Fruit fly (Drosophila melanogaster) whole organism, embryonic: Measurements from ENCODE around the gene CG12818.

Experiments
- CG10209 ChIP-seq: fragments of 200-800 bp; sonication (Bioruptor generic); optimal IDR thresholded peaks from 3 replicates; lab custom pipeline; 2017; ENCODE audit warnings: missing biosample characterization, mild to moderate bottlenecking, missing genetic modification characterization, missing genetic modification reagents
- CG10274 ChIP-seq: fragments of 200-800 bp; sonication (Bioruptor generic); optimal IDR thresholded peaks from 3 replicates; lab custom pipeline; 2017; ENCODE audit warnings: missing biosample characterization, mild to moderate bottlenecking, missing genetic modification characterization
- CG10366 ChIP-seq: fragments of 200-800 bp; sonication (Bioruptor generic); IDR thresholded peaks from 2 replicates; pipeline ENCODE4 v1.3.6; 2022; ENCODE audit warnings: missing biosample characterization, missing genetic modification characterization
- CG14667 ChIP-seq: fragments of 200-800 bp; sonication (Bioruptor generic); IDR thresholded peaks from 2 replicates; pipeline ENCODE4 v1.3.6; 2022; ENCODE audit warnings: missing biosample characterization, missing genetic modification characterization
- CG15479 ChIP-seq: fragments of 200-800 bp; sonication (Bioruptor generic); optimal IDR thresholded peaks from 3 replicates; lab custom pipeline; 2019; ENCODE audit warnings: missing biosample characterization, mild to moderate bottlenecking, missing genetic modification characterization, moderate library complexity
- CG16815 ChIP-seq: fragments of 200-800 bp; sonication (Bioruptor generic); optimal IDR thresholded peaks from 3 replicates; lab custom pipeline; 2017; ENCODE audit warnings: missing biosample characterization, mild to moderate bottlenecking, missing genetic modification characterization
- CG2116 ChIP-seq: fragments of 200-800 bp; sonication (Bioruptor generic); optimal IDR thresholded peaks from 3 replicates; lab custom pipeline; 2018; ENCODE audit warnings: missing biosample characterization, mild to moderate bottlenecking, missing genetic modification characterization
- CG32532 ChIP-seq: fragments of 200-800 bp; sonication (Bioruptor generic); IDR thresholded peaks from 2 replicates; pipeline ENCODE4 v1.3.6; 2022; ENCODE audit warnings: missing biosample characterization, missing genetic modification characterization
- CG33557 ChIP-seq: fragments of 200-800 bp; sonication (Bioruptor generic); optimal IDR thresholded peaks from 2 replicates; lab custom pipeline; 2019; ENCODE audit warnings: missing biosample characterization, mild to moderate bottlenecking, missing genetic modification characterization, moderate library complexity
- CG3726 ChIP-seq: fragments of 200-800 bp; sonication (Bioruptor generic); IDR thresholded peaks from 3 replicates; pipeline ENCODE4, ENCODE4 v1.3.6; 2022; ENCODE audit warnings: missing biosample characterization, missing genetic modification characterization
- CG3838 ChIP-seq: fragments of 200-800 bp; sonication (Bioruptor generic); optimal IDR thresholded peaks from 3 replicates; lab custom pipeline; 2016; ENCODE audit warnings: missing biosample characterization, missing genetic modification characterization
- CG4360 ChIP-seq: fragments of 200-800 bp; sonication (Bioruptor generic); IDR thresholded peaks from 2 replicates; pipeline ENCODE4 v1.3.6; 2022; ENCODE audit warnings: missing biosample characterization, missing genetic modification characterization
- CG4404 ChIP-seq: fragments of 200-800 bp; sonication (Bioruptor generic); IDR thresholded peaks from 2 replicates; pipeline ENCODE4 v1.3.6; 2022; ENCODE audit warnings: missing biosample characterization, missing genetic modification characterization
- CG7928 ChIP-seq: fragments of 200-800 bp; sonication (Bioruptor generic); optimal IDR thresholded peaks from 2 replicates; lab custom pipeline; 2017; ENCODE audit warnings: missing biosample characterization, mild to moderate bottlenecking, missing genetic modification characterization
- Dfd ChIP-seq, 2 experiments: fragments of >200 bp; optimal IDR thresholded peaks; 2 replicates each; lab custom pipeline; 2017; ENCODE audit warnings: missing biosample characterization in 2 of 2, missing genetic modification characterization in 2 of 2
- Dll ChIP-seq: fragments of 200-800 bp; sonication (Bioruptor generic); IDR thresholded peaks from 4 replicates; pipeline ENCODE4 v1.3.6; 2022; ENCODE audit warnings: missing biosample characterization, missing genetic modification characterization; ENCODE audit not compliant: partially characterized antibody
- Doc2 ChIP-seq: fragments of 200-800 bp; sonication (Bioruptor generic); IDR thresholded peaks from 2 replicates; pipeline ENCODE4 v1.3.6; 2022; ENCODE audit warnings: missing biosample characterization, missing genetic modification characterization
- Ets65A ChIP-seq: fragments of 200-800 bp; sonication (Bioruptor generic); peaks from one replicate; lab custom pipeline; 2016; ENCODE audit warnings: missing biosample characterization, missing genetic modification characterization
- Fer2 ChIP-seq: fragments of 200-800 bp; sonication (Bioruptor generic); optimal IDR thresholded peaks from 2 replicates; lab custom pipeline; 2018; ENCODE audit warnings: missing biosample characterization, mild to moderate bottlenecking, missing genetic modification characterization, moderate library complexity
- HHEX ChIP-seq: fragments of 200-800 bp; sonication (Bioruptor generic); optimal IDR thresholded peaks from 3 replicates; lab custom pipeline; 2017; ENCODE audit warnings: missing biosample characterization, mild to moderate bottlenecking, missing genetic modification characterization, missing genetic modification reagents
- Lpt ChIP-seq: fragments of >200 bp; optimal IDR thresholded peaks from 2 replicates; lab custom pipeline; 2018; ENCODE audit warnings: missing biosample characterization, missing genetic modification characterization
- MBD-R2 ChIP-seq: fragments of 200-800 bp; sonication (Bioruptor generic); IDR thresholded peaks from 2 replicates; pipeline ENCODE4 v1.3.6; 2022; ENCODE audit warnings: missing biosample characterization, missing genetic modification characterization
- Meics ChIP-seq: fragments of 200-800 bp; sonication (Bioruptor generic); optimal IDR thresholded peaks from 2 replicates; lab custom pipeline; 2017; ENCODE audit warnings: missing biosample characterization, mild to moderate bottlenecking, missing genetic modification characterization
- Mrtf ChIP-seq: fragments of 200-800 bp; sonication (Bioruptor generic); IDR thresholded peaks from 3 replicates; pipeline ENCODE4 v1.3.6; 2022; ENCODE audit warnings: missing biosample characterization, missing genetic modification characterization
- NC2β ChIP-seq: fragments of 200-800 bp; sonication (Bioruptor generic); optimal IDR thresholded peaks from 2 replicates; lab custom pipeline; 2016; ENCODE audit warnings: missing biosample characterization, missing genetic modification characterization
- Nf-YC ChIP-seq: fragments of 200-800 bp; optimal IDR thresholded peaks from 3 replicates; lab custom pipeline; 2019; ENCODE audit warnings: missing biosample characterization, mild to moderate bottlenecking, missing genetic modification characterization, moderate library complexity
- Ptx1 ChIP-seq: fragments of 200-800 bp; sonication (Bioruptor generic); IDR thresholded peaks from 2 replicates; pipeline ENCODE4 v1.3.6; 2022; ENCODE audit warnings: missing biosample characterization, missing genetic modification characterization
- Rx ChIP-seq: fragments of 200-800 bp; sonication (Bioruptor generic); IDR thresholded peaks from 2 replicates; pipeline ENCODE4 v1.3.6; 2022; ENCODE audit warnings: missing biosample characterization, missing genetic modification characterization
- TFAM ChIP-seq: fragments of 200-800 bp; sonication (Bioruptor generic); optimal IDR thresholded peaks from 2 replicates; lab custom pipeline; 2017; ENCODE audit warnings: missing biosample characterization, missing genetic modification characterization, inconsistent platforms
- dmrt11E ChIP-seq: fragments of 200-800 bp; sonication (Bioruptor generic); optimal IDR thresholded peaks from 3 replicates; lab custom pipeline; 2018; ENCODE audit warnings: missing biosample characterization, mild to moderate bottlenecking, missing genetic modification characterization, moderate library complexity
- dysf ChIP-seq: fragments of 200-800 bp; sonication (Bioruptor generic); IDR thresholded peaks from 3 replicates; pipeline ENCODE4 v1.3.6; 2022; ENCODE audit warnings: missing biosample characterization, missing genetic modification characterization
- eve ChIP-seq, 2 experiments: fragments of >200 bp; optimal IDR thresholded peaks; 2 replicates each; lab custom pipeline; 2017; ENCODE audit warnings: missing biosample characterization in 2 of 2, missing genetic modification characterization in 2 of 2
- gem ChIP-seq: fragments of 200-800 bp; sonication (Bioruptor generic); optimal IDR thresholded peaks from 2 replicates; lab custom pipeline; 2019; ENCODE audit warnings: missing biosample characterization, mild to moderate bottlenecking, missing genetic modification characterization, moderate library complexity
- gfzf ChIP-seq: fragments of 200-800 bp; sonication (Bioruptor generic); optimal IDR thresholded peaks from 2 replicates; lab custom pipeline; 2016; ENCODE audit warnings: missing biosample characterization, mild to moderate bottlenecking, missing genetic modification characterization, moderate library complexity
- klu ChIP-seq: fragments of 200-800 bp; sonication (Bioruptor generic); IDR thresholded peaks from 2 replicates; pipeline ENCODE4 v1.3.6; 2022; ENCODE audit warnings: missing biosample characterization, missing genetic modification characterization
- mirr ChIP-seq: fragments of 200-800 bp; sonication (Bioruptor generic); optimal IDR thresholded peaks from 3 replicates; lab custom pipeline; 2018; ENCODE audit warnings: missing biosample characterization, mild to moderate bottlenecking, missing genetic modification characterization
- p53 ChIP-seq: fragments of 200-800 bp; sonication (Bioruptor generic); optimal IDR thresholded peaks from 2 replicates; lab custom pipeline; 2016; ENCODE audit warnings: missing biosample characterization, missing genetic modification characterization
- pita ChIP-seq: fragments of 200-800 bp; sonication (Bioruptor generic); optimal IDR thresholded peaks from 2 replicates; lab custom pipeline; 2017; ENCODE audit warnings: missing biosample characterization, mild to moderate bottlenecking, missing genetic modification characterization
- sc ChIP-seq, 3 experiments: fragments of >200 bp in 2 of 3; fragments of 200-800 bp in 1 of 3; sonication (Bioruptor generic) in 1 of 3; optimal IDR thresholded peaks; 2 replicates in 2 of 3; 3 replicates in 1 of 3; lab custom pipeline; 2017; ENCODE audit warnings: mild to moderate bottlenecking in 1 of 3, missing biosample characterization in 1 of 3, missing genetic modification characterization in 1 of 3, missing genetic modification reagents in 1 of 3
- slou ChIP-seq: fragments of 200-800 bp; sonication (Bioruptor generic); optimal IDR thresholded peaks from 3 replicates; lab custom pipeline; 2016; ENCODE audit warnings: missing biosample characterization, missing genetic modification characterization
- stwl ChIP-seq: fragments of 200-800 bp; sonication (Bioruptor generic); optimal IDR thresholded peaks from 3 replicates; lab custom pipeline; 2018; ENCODE audit warnings: missing biosample characterization, mild to moderate bottlenecking, missing genetic modification characterization, moderate library complexity
- tap ChIP-seq: fragments of 200-800 bp; optimal IDR thresholded peaks from 3 replicates; lab custom pipeline; 2019; ENCODE audit warnings: missing biosample characterization, mild to moderate bottlenecking, missing genetic modification characterization, moderate library complexity
- tna ChIP-seq: fragments of 200-800 bp; sonication (Bioruptor generic); IDR thresholded peaks from 2 replicates; pipeline ENCODE4 v1.3.6; 2022; ENCODE audit warnings: missing biosample characterization, missing genetic modification characterization; ENCODE audit not compliant: partially characterized antibody
- toy ChIP-seq: fragments of 200-800 bp; sonication (Bioruptor generic); IDR thresholded peaks from 2 replicates; pipeline ENCODE4 v1.3.6; 2022; ENCODE audit warnings: missing biosample characterization, missing genetic modification characterization
- trem ChIP-seq: fragments of 200-800 bp; optimal IDR thresholded peaks from 3 replicates; lab custom pipeline; 2019; ENCODE audit warnings: missing biosample characterization, mild to moderate bottlenecking, missing genetic modification characterization, moderate library complexity
- tup ChIP-seq: fragments of 200-800 bp; sonication (Bioruptor generic); optimal IDR thresholded peaks from 2 replicates; lab custom pipeline; 2016; ENCODE audit warnings: missing biosample characterization, mild to moderate bottlenecking, missing genetic modification characterization, moderate library complexity
- twi ChIP-seq: fragments of 200-800 bp; optimal IDR thresholded peaks from 2 replicates; lab custom pipeline; 2019; ENCODE audit warnings: missing biosample characterization, mild to moderate bottlenecking, missing genetic modification characterization, moderate library complexity
- wek ChIP-seq: fragments of 200-800 bp; sonication (Bioruptor generic); optimal IDR thresholded peaks from 3 replicates; lab custom pipeline; 2018; ENCODE audit warnings: missing biosample characterization, mild to moderate bottlenecking, missing genetic modification characterization, moderate library complexity
- zen ChIP-seq: fragments of 200-800 bp; sonication (Bioruptor generic); optimal IDR thresholded peaks from 3 replicates; lab custom pipeline; 2018; ENCODE audit warnings: missing biosample characterization, mild to moderate bottlenecking, missing genetic modification characterization, moderate library complexity

The CG12818 gene

DNA sequence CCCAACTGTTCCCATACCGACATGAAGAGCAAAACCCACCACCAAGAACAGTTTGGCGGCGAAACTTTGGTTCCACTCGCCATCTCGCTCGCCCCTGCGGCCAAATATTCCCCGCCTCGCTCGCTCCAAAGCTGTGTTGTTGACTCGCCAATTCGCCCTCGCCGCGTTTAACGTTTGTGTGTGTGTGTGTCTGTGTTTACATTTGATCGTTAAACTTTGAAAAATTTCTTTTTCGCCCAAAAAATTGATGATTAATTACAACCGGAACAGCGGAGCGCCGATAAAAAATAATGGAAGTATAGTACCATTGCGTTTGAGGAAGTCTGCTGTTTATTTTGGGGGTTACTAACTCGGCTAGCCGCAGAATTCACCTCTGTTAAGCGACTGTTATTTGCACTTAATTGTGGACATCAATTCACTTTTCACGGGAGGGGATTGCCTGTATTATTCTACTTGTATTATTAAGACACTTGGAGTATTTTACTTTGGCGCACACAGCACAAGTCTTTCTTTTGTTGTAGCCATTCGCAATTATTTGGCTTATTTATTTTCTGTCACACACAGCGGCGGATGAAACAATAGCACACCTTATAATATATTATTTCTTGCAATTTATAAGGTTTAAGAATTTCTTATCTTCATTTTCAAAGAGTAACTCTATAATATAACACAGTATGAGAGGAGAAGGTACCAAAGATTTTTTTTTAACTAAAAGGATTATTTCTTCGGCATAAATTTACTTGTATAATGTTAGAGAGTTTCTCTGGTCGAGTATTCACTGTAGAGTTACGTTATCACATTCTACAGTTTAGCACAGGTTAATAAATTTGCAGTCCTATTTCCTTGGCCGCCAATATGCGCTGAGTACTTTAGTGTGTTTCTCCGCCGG lies 19.6 kb downstream of the CG12818 start (continued):
- TF ChIP-seq klu = no peak
- peak; percentile 14 for TF ChIP-seq pita (GFP tag; lab: Kevin White, UChicago)
- peak; percentile 70 for TF ChIP-seq CG16815 (GFP tag; lab: Kevin White, UChicago)
- no peak for TF ChIP-seq TFAM (GFP tag; lab: Kevin White, UChicago)
- TF ChIP-seq sc (optimal IDR thresholded peaks at IDR 0.05; lab: Kevin White, UChicago) = no peak
- TF ChIP-seq sc (GFP tag; optimal IDR thresholded peaks at IDR 0.05; lab: Kevin White, UChicago) = peak; percentile 8
- peak in 1 of 2 experiments; percentile 76 for TF ChIP-seq Dfd (GFP tag; optimal IDR thresholded peaks at IDR 0.05; lab: Kevin White, UChicago)
- peak; percentile 51 for TF ChIP-seq CG10274
- peak; percentile 87 for TF ChIP-seq mirr (GFP tag; lab: Kevin White, UChicago)
- no peak for TF ChIP-seq gfzf
- TF ChIP-seq CG4404 (GFP tag; lab: Robert Waterston, UW) = no peak
- TF ChIP-seq dmrt11E (tag; lab: Kevin White, UChicago) = peak; percentile 18
- TF ChIP-seq tap (tag; lab: Kevin White, UChicago) = peak; percentile 75
- no peak for TF ChIP-seq Doc2 (GFP tag; lab: Robert Waterston, UW)
- TF ChIP-seq Meics (GFP tag; lab: Kevin White, UChicago) = peak; percentile 93
- TF ChIP-seq NC2β = peak; percentile 43
- peak; percentile 29 for TF ChIP-seq CG2116
- no peak for TF ChIP-seq tup (GFP tag; lab: Kevin White, UChicago)
- no peak for TF ChIP-seq Mrtf (GFP tag; lab: Robert Waterston, UW)
- no peak for TF ChIP-seq Ptx1
- no peak for TF ChIP-seq tna (GFP tag; lab: Robert Waterston, UW)
- TF ChIP-seq twi (tag; lab: Kevin White, UChicago) = peak; percentile 10
- TF ChIP-seq CG10366 (GFP tag; lab: Robert Waterston, UW) = no peak
- peak; percentile 91 for TF ChIP-seq gem (tag; lab: Kevin White, UChicago)
- peak; percentile 52 for TF ChIP-seq zen
- peak; percentile 67 for TF ChIP-seq CG7928 (GFP tag; lab: Kevin White, UChicago)
- TF ChIP-seq CG10209 (GFP tag; lab: Kevin White, UChicago) = peak; percentile 83
- TF ChIP-seq CG4360 (GFP tag; lab: Robert Waterston, UW) = no peak
- TF ChIP-seq dysf (GFP tag; lab: Robert Waterston, UW) = no peak
- peak; percentile 61 for TF ChIP-seq CG33557 (GFP tag; lab: Kevin White, UChicago)
- TF ChIP-seq Fer2 = peak; percentile 70
- TF ChIP-seq Ets65A (GFP tag; lab: Kevin White, UChicago) = peak; percentile 97
- peak; percentile 85 for TF ChIP-seq HHEX
- peak in 1 of 2 experiments; percentile 92 for TF ChIP-seq eve (GFP tag; optimal IDR thresholded peaks at IDR 0.05; lab: Kevin White, UChicago)
- TF ChIP-seq CG3838 (GFP tag; lab: Kevin White, UChicago) = peak; percentile 52
- no peak for TF ChIP-seq Dll
- TF ChIP-seq CG3726 (GFP tag; lab: Robert Waterston, UW) = no peak
- TF ChIP-seq CG14667 (GFP tag; lab: Robert Waterston, UW) = no peak
- TF ChIP-seq Lpt (GFP tag; lab: Kevin White, UChicago) = no peak
- no peak for TF ChIP-seq p53 (GFP tag; lab: Kevin White, UChicago)
- TF ChIP-seq CG15479 (GFP tag; lab: Kevin White, UChicago) = no peak
- TF ChIP-seq trem (tag; lab: Kevin White, UChicago) = peak; percentile 21
- no peak for TF ChIP-seq Rx (GFP tag; lab: Robert Waterston, UW)
- no peak for TF ChIP-seq stwl (tag; lab: Kevin White, UChicago)
- no peak for TF ChIP-seq toy (GFP tag; lab: Robert Waterston, UW)
- peak; percentile 54 for TF ChIP-seq Nf-YC (tag; lab: Kevin White, UChicago)
- peak; percentile 67 for TF ChIP-seq slou
- TF ChIP-seq wek (GFP tag; lab: Kevin White, UChicago) = peak; percentile 86
- no peak for TF ChIP-seq CG32532
- no peak for TF ChIP-seq MBD-R2 (GFP tag; lab: Robert Waterston, UW)
